Worm (Caenorhabditis elegans) whole organism, L4 larva: ENCODE measurements around the gene daf-19.

Source experiments
- F10B5.3 ChIP-seq: sonication (generic microtip); optimal IDR thresholded peaks from 2 replicates; lab custom pipeline; 2016; ENCODE audit warnings: mild to moderate bottlenecking, missing genetic modification characterization, missing compliant biosample characterization
- R02D3.7 ChIP-seq: fragments of 150-350 bp; sonication (generic microtip); optimal IDR thresholded peaks from 3 replicates; lab custom pipeline; 2014; ENCODE audit warnings: missing biosample characterization, missing genetic modification characterization
- T20F7.1 ChIP-seq: fragments of 200-800 bp; sonication (Bioruptor generic); optimal IDR thresholded peaks from 2 replicates; lab custom pipeline; 2018; ENCODE audit warnings: mild to moderate bottlenecking, missing genetic modification characterization, missing compliant biosample characterization
- ZK546.5 ChIP-seq, 2 experiments: sonication (generic microtip); optimal IDR thresholded peaks; 2 replicates each; lab custom pipeline; 2017; ENCODE audit warnings: missing biosample characterization in 2 of 2, missing genetic modification characterization in 2 of 2
- aha-1 ChIP-seq: fragments of 150-350 bp; peaks from one replicate; lab custom pipeline; 2014; ENCODE audit warnings: missing biosample characterization, missing genetic modification characterization
- ceh-28 ChIP-seq: fragments of 150-350 bp; optimal IDR thresholded peaks from 2 replicates; lab custom pipeline; 2014; ENCODE audit warnings: missing biosample characterization, missing genetic modification reagents, missing genetic modification characterization
- ceh-62 ChIP-seq: sonication (generic microtip); optimal IDR thresholded peaks from 2 replicates; lab custom pipeline; 2017; ENCODE audit warnings: missing biosample characterization, missing genetic modification characterization
- daf-16 ChIP-seq, 3 experiments: sonication (generic microtip); optimal IDR thresholded peaks; 2 replicates each; lab custom pipeline; 2016 to 2017; ENCODE audit warnings: missing genetic modification characterization in 3 of 3, missing genetic modification reagents in 3 of 3, mild to moderate bottlenecking in 2 of 3, missing compliant biosample characterization in 2 of 3, missing biosample characterization in 1 of 3, moderate library complexity in 1 of 3
- dmd-6 ChIP-seq: fragments of 200-800 bp; sonication (Bioruptor generic); IDR thresholded peaks from 2 replicates; pipeline ENCODE4 v1.3.6; 2022; ENCODE audit warnings: missing genetic modification reagents, missing genetic modification characterization, missing compliant biosample characterization
- egl-43 ChIP-seq: fragments of 200-800 bp; sonication (Bioruptor generic); IDR thresholded peaks from 2 replicates; pipeline ENCODE4 v1.3.6; 2022; ENCODE audit warnings: missing genetic modification reagents, missing genetic modification characterization, missing compliant biosample characterization
- hif-1 ChIP-seq, 2 experiments: sonication (generic microtip); optimal IDR thresholded peaks; 2 replicates each; lab custom pipeline; 2016 to 2017; ENCODE audit warnings: missing compliant biosample characterization in 2 of 2, missing genetic modification characterization in 2 of 2, missing genetic modification reagents in 2 of 2, missing genotype in 2 of 2, mild to moderate bottlenecking in 1 of 2
- hlh-11 ChIP-seq: fragments of 200-800 bp; sonication (Bioruptor generic); optimal IDR thresholded peaks from 2 replicates; lab custom pipeline; 2018; ENCODE audit warnings: mild to moderate bottlenecking, missing genetic modification characterization, missing compliant biosample characterization
- lin-39 ChIP-seq: fragments of 150-350 bp; optimal IDR thresholded peaks from 2 replicates; lab custom pipeline; 2014; ENCODE audit warnings: missing biosample characterization, missing genetic modification reagents, missing genetic modification characterization
- lsy-2 ChIP-seq, 2 experiments: fragments of 150-350 bp in 1 of 2; sonication (generic microtip) in 1 of 2; optimal IDR thresholded peaks; 2 replicates each; lab custom pipeline; 2014 to 2017; ENCODE audit warnings: missing biosample characterization in 2 of 2, missing genetic modification characterization in 2 of 2
- madf-5 ChIP-seq, 2 experiments: fragments of 200-800 bp; sonication (Bioruptor generic); IDR thresholded peaks; 2 replicates each; pipeline ENCODE4 v1.3.6; 2022; ENCODE audit warnings: missing compliant biosample characterization in 2 of 2, missing genetic modification characterization in 2 of 2
- mdl-1 ChIP-seq, 2 experiments: fragments of 150-350 bp in 1 of 2; sonication (generic microtip) in 1 of 2; optimal IDR thresholded peaks; 2 replicates each; lab custom pipeline; 2014 to 2017; ENCODE audit warnings: missing biosample characterization in 2 of 2, missing genetic modification characterization in 2 of 2
- mxl-2 ChIP-seq: fragments of 200-800 bp; sonication (Bioruptor generic); conservative IDR thresholded peaks from 2 replicates; pipeline ENCODE4 v1.3.6; 2022; ENCODE audit warnings: missing genetic modification reagents, missing genetic modification characterization, missing compliant biosample characterization
- mxl-3 ChIP-seq: fragments of 200-800 bp; sonication (Bioruptor generic); optimal IDR thresholded peaks from 2 replicates; lab custom pipeline; 2018; ENCODE audit warnings: mild to moderate bottlenecking, missing genetic modification characterization, missing compliant biosample characterization
- nhr-111 ChIP-seq: fragments of 200-800 bp; sonication (Bioruptor generic); optimal IDR thresholded peaks from 2 replicates; lab custom pipeline; 2018; ENCODE audit warnings: mild to moderate bottlenecking, missing genetic modification characterization, missing compliant biosample characterization
- nhr-237 ChIP-seq: sonication (generic microtip); optimal IDR thresholded peaks from 2 replicates; lab custom pipeline; 2017; ENCODE audit warnings: missing biosample characterization, missing genetic modification characterization
- nhr-42 ChIP-seq: fragments of 200-800 bp; sonication (Bioruptor generic); IDR thresholded peaks from 2 replicates; pipeline ENCODE4 v1.3.6; 2022; ENCODE audit warnings: missing genetic modification characterization, missing compliant biosample characterization
- pha-4 ChIP-seq, 2 experiments: fragments of 150-350 bp in 1 of 2; fragments of 200-800 bp in 1 of 2; sonication (Bioruptor generic) in 1 of 2; IDR thresholded peaks in 1 of 2; optimal IDR thresholded peaks in 1 of 2; 2 replicates each; pipeline versions ENCODE4 v1.3.6 to Lab custom; 2014 to 2022; ENCODE audit warnings: missing genetic modification characterization in 2 of 2, missing genetic modification reagents in 2 of 2, missing biosample characterization in 1 of 2, missing compliant biosample characterization in 1 of 2
- pqm-1 ChIP-seq: sonication (generic microtip); optimal IDR thresholded peaks from 2 replicates; lab custom pipeline; 2017; ENCODE audit warnings: missing biosample characterization, missing genetic modification characterization
- set-16 ChIP-seq: fragments of 200-800 bp; sonication (Bioruptor generic); IDR thresholded peaks from 2 replicates; pipeline ENCODE4 v1.3.6; 2022; ENCODE audit warnings: missing genetic modification reagents, missing genetic modification characterization, missing compliant biosample characterization
- snpc-1.2 ChIP-seq: fragments of 200-800 bp; sonication (Bioruptor generic); IDR thresholded peaks from 2 replicates; pipeline ENCODE4 v1.3.6; 2022; ENCODE audit warnings: missing genetic modification reagents, missing genetic modification characterization, missing compliant biosample characterization
- spr-3 ChIP-seq: fragments of 200-800 bp; sonication (Bioruptor generic); optimal IDR thresholded peaks from 2 replicates; lab custom pipeline; 2018; ENCODE audit warnings: mild to moderate bottlenecking, missing genetic modification characterization, missing compliant biosample characterization
- unc-130 ChIP-seq: sonication (generic microtip); optimal IDR thresholded peaks from 2 replicates; lab custom pipeline; 2016; ENCODE audit warnings: missing genetic modification reagents, missing genetic modification characterization, missing compliant biosample characterization
- zip-11 ChIP-seq: fragments of 200-800 bp; sonication (Bioruptor generic); IDR thresholded peaks from 2 replicates; pipeline ENCODE4 v1.3.6; 2022; ENCODE audit warnings: missing genetic modification characterization, missing compliant biosample characterization

daf-19 gene

DNA sequence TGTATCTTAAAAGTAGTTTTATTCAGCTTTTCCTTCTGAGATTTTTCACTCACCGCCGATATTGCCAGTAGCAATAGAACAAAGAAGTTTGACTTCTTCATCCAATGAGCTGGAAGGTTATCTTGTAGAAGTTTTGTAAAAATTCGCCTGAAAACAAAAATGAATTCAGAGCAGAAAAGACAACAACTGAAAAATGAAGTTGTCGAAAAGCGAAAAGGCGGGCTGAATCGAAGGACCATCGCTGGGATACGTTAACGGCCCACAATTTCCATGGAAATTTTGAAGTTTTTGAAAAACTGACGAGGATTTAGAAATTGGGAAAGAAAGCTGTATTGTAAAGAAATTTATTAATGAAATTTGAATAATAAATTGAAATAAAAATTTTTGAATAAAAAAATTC lies 47.4 kb downstream of the daf-19 start, which contains the start of gene lov-1:
Gene lov-1 (minus strand): TSS at position 101 of the 400 bp plus-strand sequence.
- TF ChIP-seq ceh-62 (tag; lab: Kevin White, UChicago) (no peak), hlh-11 (tag; lab: Kevin White, UChicago) (no peak), T20F7.1 (no peak), hif-1 (tag; optimal IDR thresholded peaks at IDR 0.05; lab: Kevin White, UChicago) (no peak), lin-39 (tag; lab: Kevin White, UChicago) (no peak), R02D3.7 (tag; lab: Kevin White, UChicago) (no peak), nhr-237 (tag; lab: Kevin White, UChicago) (no peak), mxl-3 (GFP tag; lab: Kevin White, UChicago) (no peak), nhr-111 (GFP tag; lab: Kevin White, UChicago) (no peak), ZK546.5 (tag; optimal IDR thresholded peaks at IDR 0.05; lab: Kevin White, UChicago) (no peak)

DNA sequence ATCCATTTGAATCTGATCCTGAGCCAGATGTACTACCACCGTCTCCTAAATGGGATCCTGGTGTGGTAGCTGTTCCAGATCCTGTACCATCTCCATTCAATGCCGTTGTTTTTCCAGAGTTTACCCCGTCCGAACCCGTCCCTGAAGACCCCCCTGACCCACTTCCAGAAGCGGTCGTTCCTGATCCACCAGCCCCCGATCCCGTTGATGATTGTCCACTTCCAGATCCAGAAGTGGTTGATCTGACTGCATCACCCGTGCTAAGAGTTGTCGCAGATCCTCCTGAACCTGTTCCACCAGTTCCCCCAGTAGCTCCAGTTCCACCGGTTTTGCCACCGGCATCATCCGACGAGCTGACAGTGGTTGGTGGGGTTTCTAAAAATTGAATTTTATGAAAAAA lies 52.5 kb downstream of the daf-19 start:
- TF ChIP-seq daf-16 (GFP tag; optimal IDR thresholded peaks at IDR 0.05; lab: Kevin White, UChicago) (no peak), daf-16 (tag; optimal IDR thresholded peaks at IDR 0.05; lab: Kevin White, UChicago) (no peak), aha-1 (tag; lab: Kevin White, UChicago) (peak; percentile 54), set-16 (peak; percentile 66), spr-3 (GFP tag; lab: Kevin White, UChicago) (no peak), ceh-28 (tag; lab: Kevin White, UChicago) (no peak), egl-43 (GFP tag; lab: Robert Waterston, UW) (no peak), pqm-1 (tag; lab: Kevin White, UChicago) (no peak), lsy-2 (tag; optimal IDR thresholded peaks at IDR 0.05; lab: Kevin White, UChicago) (no peak), nhr-42 (GFP tag; lab: Robert Waterston, UW) (no peak), dmd-6 (GFP tag; lab: Robert Waterston, UW) (no peak)

DNA sequence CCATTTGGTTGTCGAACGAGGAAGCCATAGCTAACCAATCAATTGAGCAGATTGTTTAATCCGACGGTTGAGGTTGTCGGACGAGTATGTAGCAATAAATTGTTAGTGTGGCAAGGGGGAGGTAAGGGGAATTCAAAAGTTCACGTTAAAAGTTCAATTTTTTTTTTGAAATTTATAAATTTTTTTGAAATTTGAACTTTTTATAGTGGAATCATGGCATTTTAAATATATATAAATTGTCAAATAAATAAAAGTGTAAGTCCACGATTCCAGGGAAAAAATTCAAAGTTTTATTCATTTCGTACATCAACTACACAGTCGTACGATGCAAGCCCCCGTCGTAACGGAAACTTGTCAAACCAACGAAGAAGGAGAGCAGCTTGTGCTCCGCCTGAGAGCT lies 60.8 kb downstream of the daf-19 start, which contains the start of the genes ZK945.7 and ZK945.8:
Gene ZK945.7 (minus strand): TSS at position 101 of the 400 bp plus-strand sequence.
Gene ZK945.8 (plus strand): TSS at position 275 of the 400 bp plus-strand sequence.
- TF ChIP-seq madf-5 (GFP tag; IDR thresholded peaks at IDR 0.05; lab: Robert Waterston, UW) (no peak), mdl-1 (tag; optimal IDR thresholded peaks at IDR 0.05; lab: Kevin White, UChicago) (no peak), ZK546.5 (tag; optimal IDR thresholded peaks at IDR 0.05; lab: Kevin White, UChicago) (no peak), pha-4 (GFP tag; IDR thresholded peaks at IDR 0.05; lab: Robert Waterston, UW) (no peak), pha-4 (tag; optimal IDR thresholded peaks at IDR 0.05; lab: Kevin White, UChicago) (no peak), zip-11 (GFP tag; lab: Robert Waterston, UW) (no peak), mxl-2 (GFP tag; lab: Robert Waterston, UW) (no peak), snpc-1.2 (no peak), F10B5.3 (tag; lab: Kevin White, UChicago) (no peak), unc-130 (GFP tag; lab: Kevin White, UChicago) (no peak), pqm-1 (tag; lab: Kevin White, UChicago) (no peak)
